3 worm cellular contexts compared by ENCODE assay signal in genomic region chrIII:4600139-4600762, ce11.
TF ChIP-seq lines count a peak whose summit lies in the region.

Gene mab-21, plus strand, starts transcription at chrIII:4600753.

TF ChIP-seq in whole organism, L1 larva, 84 proteins besides CTCF, POLR2A, EP300 and RAD21 (continued from another document):
- TF ChIP-seq zag-1 (tag; optimal IDR thresholded peaks at IDR 0.05; lab: Kevin White, UChicago) = no peak
- TF ChIP-seq pag-3 (tag; optimal IDR thresholded peaks at IDR 0.05; lab: Kevin White, UChicago; ENCODE audit: borderline replicate concordance, insufficient read depth) = no peak
- TF ChIP-seq lsy-2 (tag; optimal IDR thresholded peaks at IDR 0.05; lab: Kevin White, UChicago) = peak in 1 of 2 experiments; percentile 23
- TF ChIP-seq C16A3.4 (tag; optimal IDR thresholded peaks at IDR 0.05; lab: Kevin White, UChicago) = no peak
TF ChIP-seq in whole organism, L1 larva: peak in this region for 12.

TF ChIP-seq in whole organism, L2 larva, 48 proteins besides CTCF, POLR2A, EP300 and RAD21 (continued from another document):
- TF ChIP-seq snpc-4 (tag; optimal IDR thresholded peaks at IDR 0.05; lab: Kevin White, UChicago) (no peak), lin-39 (tag; optimal IDR thresholded peaks at IDR 0.05; lab: Kevin White, UChicago) (no peak), nhr-10 (tag; optimal IDR thresholded peaks at IDR 0.05; lab: Kevin White, UChicago) (no peak), gmeb-1 (tag; optimal IDR thresholded peaks at IDR 0.05; lab: Kevin White, UChicago) (no peak), ZK546.5 (tag; optimal IDR thresholded peaks at IDR 0.05; lab: Kevin White, UChicago) (no peak), nhr-12 (tag; optimal IDR thresholded peaks at IDR 0.05; lab: Kevin White, UChicago) (no peak), blmp-1 (tag; optimal IDR thresholded peaks at IDR 0.05; lab: Kevin White, UChicago; ENCODE audit: insufficient read depth) (no peak), lin-13 (GFP tag; optimal IDR thresholded peaks at IDR 0.05; lab: Kevin White, UChicago) (no peak), elt-3 (tag; optimal IDR thresholded peaks at IDR 0.05; lab: Kevin White, UChicago) (no peak), sma-9 (GFP tag; optimal IDR thresholded peaks at IDR 0.05; lab: Kevin White, UChicago) (peak; percentile 35), sma-9 (tag; optimal IDR thresholded peaks at IDR 0.05; lab: Kevin White, UChicago) (no peak), sem-4 (tag; optimal IDR thresholded peaks at IDR 0.05; lab: Kevin White, UChicago) (peak; percentile 34), unc-55 (GFP tag; optimal IDR thresholded peaks at IDR 0.05; lab: Kevin White, UChicago) (no peak), lin-11 (tag; optimal IDR thresholded peaks at IDR 0.05; lab: Kevin White, UChicago) (no peak), skn-1 (tag; optimal IDR thresholded peaks at IDR 0.05; lab: Kevin White, UChicago) (no peak), zag-1 (tag; optimal IDR thresholded peaks at IDR 0.05; lab: Kevin White, UChicago) (no peak), fos-1 (tag; optimal IDR thresholded peaks at IDR 0.05; lab: Kevin White, UChicago) (peak; percentile 12), Y55F3AM.14 (GFP tag; optimal IDR thresholded peaks at IDR 0.05; lab: Kevin White, UChicago) (no peak), unc-62 (GFP tag; optimal IDR thresholded peaks at IDR 0.05; lab: Kevin White, UChicago) (no peak), nhr-77 (tag; optimal IDR thresholded peaks at IDR 0.05; lab: Kevin White, UChicago) (no peak)

TF ChIP-seq in whole organism, L4 larva, 104 proteins besides CTCF, POLR2A, EP300 and RAD21 (continued from another document):
- TF ChIP-seq hlh-11 (tag; optimal IDR thresholded peaks at IDR 0.05; lab: Kevin White, UChicago) = peak; percentile 44
TF ChIP-seq in whole organism, L4 larva: peak in this region for 8.
